Fruit fly (Drosophila melanogaster): ENCODE results near the gene CG11426.

DNA sequence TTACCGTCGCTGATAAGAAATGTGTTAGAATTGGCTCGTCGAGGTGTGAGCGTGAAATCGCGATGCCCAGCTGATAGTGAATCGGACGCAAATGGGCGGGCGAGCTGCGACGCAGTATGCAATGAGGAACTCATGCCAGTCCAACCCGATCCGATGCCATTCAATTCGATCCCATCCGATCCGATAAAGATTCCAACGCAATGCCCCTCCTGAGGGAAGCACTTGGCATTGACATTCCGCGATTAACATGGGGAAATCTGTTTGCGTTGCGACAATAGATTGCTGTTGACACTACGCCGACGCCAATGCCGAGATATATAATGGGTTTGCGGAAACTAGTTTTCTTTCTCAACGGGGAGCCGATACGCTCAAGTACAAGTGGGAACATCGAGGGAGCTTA lies 6.9 kb upstream of the CG11426 start:
- TF ChIP-seq tai (GFP tag; optimal IDR thresholded peaks at IDR 0.05) (no peak), usp (GFP tag; optimal IDR thresholded peaks at IDR 0.05) (no peak), fru (GFP tag; optimal IDR thresholded peaks at IDR 0.05) (no peak), jim (GFP tag; optimal IDR thresholded peaks at IDR 0.05) (no peak), rgr (GFP tag; optimal IDR thresholded peaks at IDR 0.05) (no peak), lola (GFP tag; optimal IDR thresholded peaks at IDR 0.05) (no peak), pan (optimal IDR thresholded peaks at IDR 0.05) (no peak), CG9705 (GFP tag; optimal IDR thresholded peaks at IDR 0.05) (no peak), OdsH (GFP tag; optimal IDR thresholded peaks at IDR 0.05) (no peak), h (GFP tag; optimal IDR thresholded peaks at IDR 0.05) (no peak), Abd-B (GFP tag; optimal IDR thresholded peaks at IDR 0.05) (no peak)
